Worm (Caenorhabditis elegans): ENCODE data around the gene mrps-9.
A peak's percentile ranks its signal among the peaks of the same experiment; 100 is the strongest.

mrps-9 gene

ce11 chrIII:8249381-8249780, 16.5 kb upstream of the mrps-9 start, which contains the start of the genes C02F5.10 and C02F5.2:
C02F5.10 (minus strand) TSS chrIII:8249481.
C02F5.2 (plus strand) TSS chrIII:8249619.
- TF ChIP-seq nhr-12 (tag; optimal IDR thresholded peaks at IDR 0.05) (no peak), fos-1 (tag; optimal IDR thresholded peaks at IDR 0.05) (no peak), peb-1 (tag; optimal IDR thresholded peaks at IDR 0.05) (no peak), nhr-11 (tag; optimal IDR thresholded peaks at IDR 0.05) (no peak), elt-3 (tag; optimal IDR thresholded peaks at IDR 0.05) (no peak), ceh-82 (tag; optimal IDR thresholded peaks at IDR 0.05) (no peak), ztf-1 (GFP tag; conservative IDR thresholded peaks at IDR 0.05) (no peak), mab-5 (tag; optimal IDR thresholded peaks at IDR 0.05) (no peak), unc-55 (GFP tag; optimal IDR thresholded peaks at IDR 0.05) (no peak), dmd-4 (tag; optimal IDR thresholded peaks at IDR 0.05) (no peak), sma-9 (GFP tag; optimal IDR thresholded peaks at IDR 0.05) (no peak), sma-9 (tag; optimal IDR thresholded peaks at IDR 0.05) (no peak), lin-13 (GFP tag; optimal IDR thresholded peaks at IDR 0.05) (no peak), lsy-2 (tag; optimal IDR thresholded peaks at IDR 0.05) (no peak), nhr-10 (tag; optimal IDR thresholded peaks at IDR 0.05) (no peak)

- TF ChIP-seq ceh-16 (tag; optimal IDR thresholded peaks at IDR 0.05) (no peak), nhr-21 (tag; optimal IDR thresholded peaks at IDR 0.05) (no peak), lin-11 (tag; optimal IDR thresholded peaks at IDR 0.05) (no peak), nhr-23 (tag; optimal IDR thresholded peaks at IDR 0.05) (no peak), sma-9 (GFP tag; optimal IDR thresholded peaks at IDR 0.05) (no peak), sma-9 (tag; optimal IDR thresholded peaks at IDR 0.05) (no peak), lsy-2 (tag; optimal IDR thresholded peaks at IDR 0.05) (peak in 1 of 2 experiments; percentile 72), Y55F3AM.14 (GFP tag; optimal IDR thresholded peaks at IDR 0.05) (no peak), nhr-6 (tag; optimal IDR thresholded peaks at IDR 0.05) (no peak), mdl-1 (tag; optimal IDR thresholded peaks at IDR 0.05) (no peak), nhr-25 (tag; optimal IDR thresholded peaks at IDR 0.05) (no peak), lin-13 (GFP tag; optimal IDR thresholded peaks at IDR 0.05) (no peak), sem-4 (tag; optimal IDR thresholded peaks at IDR 0.05) (no peak), nhr-11 (tag; optimal IDR thresholded peaks at IDR 0.05) (no peak), ztf-4 (tag; optimal IDR thresholded peaks at IDR 0.05) (no peak), gmeb-1 (tag; optimal IDR thresholded peaks at IDR 0.05) (peak; percentile 73), fos-1 (tag; optimal IDR thresholded peaks at IDR 0.05) (peak; percentile 2), lin-39 (tag; optimal IDR thresholded peaks at IDR 0.05) (no peak), skn-1 (tag; optimal IDR thresholded peaks at IDR 0.05) (no peak), aly-2 (tag; optimal IDR thresholded peaks at IDR 0.05) (no peak), unc-55 (GFP tag; optimal IDR thresholded peaks at IDR 0.05) (peak; percentile 84), unc-39 (tag; optimal IDR thresholded peaks at IDR 0.05) (no peak), snpc-4 (tag; optimal IDR thresholded peaks at IDR 0.05) (peak; percentile 9), mab-5 (tag; optimal IDR thresholded peaks at IDR 0.05) (no peak), alr-1 (tag; optimal IDR thresholded peaks at IDR 0.05) (no peak), nhr-237 (tag; optimal IDR thresholded peaks at IDR 0.05) (no peak), nhr-129 (tag; optimal IDR thresholded peaks at IDR 0.05) (peak; percentile 76), crh-2 (tag; optimal IDR thresholded peaks at IDR 0.05) (peak; percentile 7), nhr-12 (tag; optimal IDR thresholded peaks at IDR 0.05) (no peak), sma-3 (GFP tag; optimal IDR thresholded peaks at IDR 0.05) (no peak), ZK546.5 (tag; optimal IDR thresholded peaks at IDR 0.05) (no peak), ztf-1 (GFP tag; conservative IDR thresholded peaks at IDR 0.05) (no peak), nhr-77 (tag; optimal IDR thresholded peaks at IDR 0.05) (no peak), blmp-1 (tag; optimal IDR thresholded peaks at IDR 0.05; ENCODE audit: insufficient read depth) (no peak), zag-1 (tag; optimal IDR thresholded peaks at IDR 0.05) (no peak), dmd-4 (tag; optimal IDR thresholded peaks at IDR 0.05) (no peak), peb-1 (tag; optimal IDR thresholded peaks at IDR 0.05) (no peak), ama-1 (optimal IDR thresholded peaks at IDR 0.05) (no peak), nhr-10 (tag; optimal IDR thresholded peaks at IDR 0.05) (no peak), unc-62 (GFP tag; optimal IDR thresholded peaks at IDR 0.05) (no peak), F13H6.1 (tag; optimal IDR thresholded peaks at IDR 0.05) (no peak), ztf-11 (tag; optimal IDR thresholded peaks at IDR 0.05) (no peak), elt-3 (tag; optimal IDR thresholded peaks at IDR 0.05) (no peak), R02D3.7 (tag; optimal IDR thresholded peaks at IDR 0.05) (no peak), mbf-1 (tag; optimal IDR thresholded peaks at IDR 0.05) (no peak), C34F6.9 (tag; optimal IDR thresholded peaks at IDR 0.05) (peak; percentile 65), elt-1 (tag; optimal IDR thresholded peaks at IDR 0.05) (no peak), egl-27 (tag; optimal IDR thresholded peaks at IDR 0.05) (no peak), ceh-82 (tag; optimal IDR thresholded peaks at IDR 0.05) (no peak)
Observed at ce11 chrIII:8250007-8250683, 15.7 kb upstream of the mrps-9 start, which contains the start of gene knl-1. knl-1 (plus strand) TSS chrIII:8250632.
